Fruit fly (Drosophila melanogaster) whole organism, embryonic: Measurements from ENCODE around the gene CG17343.

ENCODE experiments used
- Atf6 ChIP-seq: fragments of 200-800 bp; sonication (Bioruptor generic); IDR thresholded peaks from 2 replicates; pipeline ENCODE4 v1.3.6; 2022; ENCODE audit warnings: missing biosample characterization, missing genetic modification characterization
- Awh ChIP-seq: fragments of 200-800 bp; sonication (Bioruptor generic); IDR thresholded peaks from 2 replicates; pipeline ENCODE4, ENCODE4 v1.3.6; 2022; ENCODE audit warnings: missing biosample characterization, missing genetic modification characterization
- BEAF-32 ChIP-seq: fragments of 200-800 bp; sonication (Bioruptor generic); optimal IDR thresholded peaks from 3 replicates; lab custom pipeline; 2017; ENCODE audit warnings: missing biosample characterization, missing genetic modification characterization, mild to moderate bottlenecking, moderate library complexity, missing genetic modification reagents
- C15 ChIP-seq: fragments of 200-800 bp; sonication (Bioruptor generic); IDR thresholded peaks from 3 replicates; pipeline ENCODE4 v1.3.6; 2022; ENCODE audit warnings: missing biosample characterization, missing genetic modification characterization
- CG10267 ChIP-seq: fragments of 200-800 bp; sonication (Bioruptor generic); optimal IDR thresholded peaks from 2 replicates; lab custom pipeline; 2018; ENCODE audit warnings: missing biosample characterization, mild to moderate bottlenecking, missing genetic modification characterization, moderate library complexity
- CG11085 ChIP-seq: fragments of 200-800 bp; sonication (Bioruptor generic); IDR thresholded peaks from 2 replicates; pipeline ENCODE4 v1.3.6; 2022; ENCODE audit warnings: missing biosample characterization, missing genetic modification characterization
- CG11093 ChIP-seq: fragments of 200-800 bp; sonication (Bioruptor generic); IDR thresholded peaks from 3 replicates; pipeline ENCODE4 v1.3.6; 2022; ENCODE audit warnings: missing biosample characterization, missing genetic modification characterization
- CG11247 ChIP-seq: fragments of 200-800 bp; sonication (Bioruptor generic); IDR thresholded peaks from 2 replicates; pipeline ENCODE4 v1.3.6; 2022; ENCODE audit warnings: missing biosample characterization, missing genetic modification characterization
- CG11504 ChIP-seq: fragments of 200-800 bp; sonication (Bioruptor generic); optimal IDR thresholded peaks from 3 replicates; lab custom pipeline; 2019; ENCODE audit warnings: missing biosample characterization, mild to moderate bottlenecking, missing genetic modification characterization, moderate library complexity
- CG12219 ChIP-seq: fragments of 200-800 bp; sonication (Bioruptor generic); optimal IDR thresholded peaks from 3 replicates; lab custom pipeline; 2018; ENCODE audit warnings: missing biosample characterization, mild to moderate bottlenecking, missing genetic modification characterization
- CG13624 ChIP-seq: fragments of 200-800 bp; sonication (Bioruptor generic); optimal IDR thresholded peaks from 2 replicates; lab custom pipeline; 2016; ENCODE audit warnings: missing biosample characterization, missing genetic modification characterization
- CG15479 ChIP-seq: fragments of 200-800 bp; sonication (Bioruptor generic); optimal IDR thresholded peaks from 3 replicates; lab custom pipeline; 2019; ENCODE audit warnings: missing biosample characterization, mild to moderate bottlenecking, missing genetic modification characterization, moderate library complexity
- CG17385 ChIP-seq: fragments of 200-800 bp; sonication (Bioruptor generic); optimal IDR thresholded peaks from 3 replicates; lab custom pipeline; 2018; ENCODE audit warnings: missing biosample characterization, mild to moderate bottlenecking, missing genetic modification characterization
- CG2889 ChIP-seq: fragments of 200-800 bp; sonication (Bioruptor generic); IDR thresholded peaks from 3 replicates; pipeline ENCODE4 v1.3.6; 2022; ENCODE audit warnings: missing biosample characterization, missing genetic modification characterization
- CG30020 ChIP-seq: fragments of 200-800 bp; optimal IDR thresholded peaks from 2 replicates; lab custom pipeline; 2019; ENCODE audit warnings: missing biosample characterization, mild to moderate bottlenecking, missing genetic modification characterization, moderate library complexity
- CG32532 ChIP-seq: fragments of 200-800 bp; sonication (Bioruptor generic); IDR thresholded peaks from 2 replicates; pipeline ENCODE4 v1.3.6; 2022; ENCODE audit warnings: missing biosample characterization, missing genetic modification characterization
- CG3281 ChIP-seq: fragments of 200-800 bp; sonication (Bioruptor generic); optimal IDR thresholded peaks from 3 replicates; lab custom pipeline; 2017; ENCODE audit warnings: missing biosample characterization, mild to moderate bottlenecking, missing genetic modification characterization
- CG4617 ChIP-seq: fragments of 200-800 bp; sonication (Bioruptor generic); optimal IDR thresholded peaks from 3 replicates; lab custom pipeline; 2016; ENCODE audit warnings: missing biosample characterization, missing genetic modification characterization, borderline replicate concordance
- CG6654 ChIP-seq: fragments of 200-800 bp; sonication (Bioruptor generic); optimal IDR thresholded peaks from 2 replicates; lab custom pipeline; 2017; ENCODE audit warnings: missing biosample characterization, mild to moderate bottlenecking, missing genetic modification characterization
- CG8290 ChIP-seq, 3 experiments: fragments of 200-800 bp; sonication (Bioruptor generic); optimal IDR thresholded peaks; 2 replicates each; lab custom pipeline; 2016 to 2019; ENCODE audit warnings: missing biosample characterization in 3 of 3, missing genetic modification characterization in 3 of 3, mild to moderate bottlenecking in 2 of 3, moderate library complexity in 1 of 3
- Chrac-16 ChIP-seq: fragments of 200-800 bp; sonication (Bioruptor generic); optimal IDR thresholded peaks from 3 replicates; lab custom pipeline; 2016; ENCODE audit warnings: missing biosample characterization, missing genetic modification characterization
- CrebB ChIP-seq: fragments of 200-800 bp; sonication (Bioruptor generic); optimal IDR thresholded peaks from 3 replicates; lab custom pipeline; 2018; ENCODE audit warnings: missing biosample characterization, mild to moderate bottlenecking, missing genetic modification characterization
- Doc3 ChIP-seq: fragments of 200-800 bp; sonication (Bioruptor generic); IDR thresholded peaks from 3 replicates; pipeline ENCODE4 v1.3.6; 2022; ENCODE audit warnings: missing biosample characterization, missing genetic modification characterization; ENCODE audit not compliant: partially characterized antibody
- Ets65A ChIP-seq: fragments of 200-800 bp; sonication (Bioruptor generic); peaks from one replicate; lab custom pipeline; 2016; ENCODE audit warnings: missing biosample characterization, missing genetic modification characterization
- HLH4C ChIP-seq: fragments of 200-800 bp; sonication (Bioruptor generic); IDR thresholded peaks from 3 replicates; pipeline ENCODE4 v1.3.6; 2022; ENCODE audit warnings: missing biosample characterization, missing genetic modification characterization; ENCODE audit not compliant: partially characterized antibody
- MESR4 ChIP-seq: fragments of 200-800 bp; sonication (Bioruptor generic); optimal IDR thresholded peaks from 2 replicates; lab custom pipeline; 2018; ENCODE audit warnings: missing biosample characterization, mild to moderate bottlenecking, missing genetic modification characterization, moderate library complexity
- Opbp ChIP-seq: fragments of 200-800 bp; sonication (Bioruptor generic); IDR thresholded peaks from 3 replicates; pipeline ENCODE4 v1.3.6; 2022; ENCODE audit warnings: missing biosample characterization, missing genetic modification characterization; ENCODE audit not compliant: partially characterized antibody
- Pdp1 ChIP-seq, 2 experiments: fragments of 200-800 bp; sonication (Bioruptor generic); optimal IDR thresholded peaks; 3 replicates each; lab custom pipeline; 2016; ENCODE audit warnings: missing biosample characterization in 2 of 2, missing genetic modification characterization in 2 of 2, mild to moderate bottlenecking in 1 of 2, moderate library complexity in 1 of 2
- Rx ChIP-seq: fragments of 200-800 bp; sonication (Bioruptor generic); IDR thresholded peaks from 2 replicates; pipeline ENCODE4 v1.3.6; 2022; ENCODE audit warnings: missing biosample characterization, missing genetic modification characterization
- Sin3A ChIP-seq: fragments of >200 bp; optimal IDR thresholded peaks from 2 replicates; lab custom pipeline; 2018
- Vsx1 ChIP-seq: fragments of 200-800 bp; sonication (Bioruptor generic); optimal IDR thresholded peaks from 2 replicates; lab custom pipeline; 2017; ENCODE audit warnings: missing biosample characterization, mild to moderate bottlenecking, missing genetic modification characterization, missing genetic modification reagents
- Xrp1 ChIP-seq: fragments of 200-800 bp; sonication (Bioruptor generic); IDR thresholded peaks from 2 replicates; pipeline ENCODE4 v1.3.6; 2022; ENCODE audit warnings: missing biosample characterization, missing genetic modification characterization
- YL-1 ChIP-seq: fragments of 200-800 bp; sonication (Bioruptor generic); optimal IDR thresholded peaks from 3 replicates; lab custom pipeline; 2017; ENCODE audit warnings: missing biosample characterization, mild to moderate bottlenecking, missing genetic modification characterization
- abd-A ChIP-seq: fragments of 200-800 bp; sonication (Bioruptor generic); optimal IDR thresholded peaks from 3 replicates; lab custom pipeline; 2019; ENCODE audit warnings: missing biosample characterization, mild to moderate bottlenecking, missing genetic modification characterization, moderate library complexity
- chm ChIP-seq: fragments of 200-800 bp; sonication (Bioruptor generic); IDR thresholded peaks from 2 replicates; pipeline ENCODE4 v1.3.6; 2022; ENCODE audit warnings: missing biosample characterization, missing genetic modification characterization
- gfzf ChIP-seq: fragments of 200-800 bp; sonication (Bioruptor generic); optimal IDR thresholded peaks from 2 replicates; lab custom pipeline; 2016; ENCODE audit warnings: missing biosample characterization, mild to moderate bottlenecking, missing genetic modification characterization, moderate library complexity
- hth ChIP-seq: fragments of >200 bp; optimal IDR thresholded peaks from 2 replicates; lab custom pipeline; 2017; ENCODE audit warnings: inconsistent platforms
- jigr1 ChIP-seq: fragments of 200-800 bp; sonication (Bioruptor generic); IDR thresholded peaks from 3 replicates; pipeline ENCODE4 v1.3.6; 2022; ENCODE audit warnings: missing biosample characterization, missing genetic modification characterization
- mld ChIP-seq: fragments of 200-800 bp; sonication (Bioruptor generic); IDR thresholded peaks from 3 replicates; pipeline ENCODE4 v1.3.6; 2022; ENCODE audit warnings: missing biosample characterization, missing genetic modification characterization; ENCODE audit not compliant: partially characterized antibody
- pfk ChIP-seq: fragments of 200-800 bp; sonication (Bioruptor generic); optimal IDR thresholded peaks from 2 replicates; lab custom pipeline; 2018; ENCODE audit warnings: missing biosample characterization, mild to moderate bottlenecking, missing genetic modification characterization, moderate library complexity
- rib ChIP-seq: fragments of 200-800 bp; sonication (Bioruptor generic); IDR thresholded peaks from 2 replicates; pipeline ENCODE4 v1.3.6; 2022; ENCODE audit warnings: missing biosample characterization, missing genetic modification characterization
- salm ChIP-seq: fragments of 200-800 bp; sonication (Bioruptor generic); optimal IDR thresholded peaks from 2 replicates; lab custom pipeline; 2018; ENCODE audit warnings: missing biosample characterization, mild to moderate bottlenecking, missing genetic modification characterization
- scrt ChIP-seq: fragments of 200-800 bp; sonication (Bioruptor generic); optimal IDR thresholded peaks from 2 replicates; lab custom pipeline; 2018; ENCODE audit warnings: missing biosample characterization, mild to moderate bottlenecking, missing genetic modification characterization, moderate library complexity
- slbo ChIP-seq: fragments of 200-800 bp; sonication (Bioruptor generic); IDR thresholded peaks from 2 replicates; pipeline ENCODE4 v1.3.6; 2022; ENCODE audit warnings: missing biosample characterization, missing genetic modification characterization
- sna ChIP-seq: fragments of 200-800 bp; sonication (Bioruptor generic); IDR thresholded peaks from 2 replicates; pipeline ENCODE4 v1.3.6; 2022; ENCODE audit warnings: missing biosample characterization, missing genetic modification characterization; ENCODE audit not compliant: partially characterized antibody
- tna ChIP-seq: fragments of 200-800 bp; sonication (Bioruptor generic); IDR thresholded peaks from 2 replicates; pipeline ENCODE4 v1.3.6; 2022; ENCODE audit warnings: missing biosample characterization, missing genetic modification characterization; ENCODE audit not compliant: partially characterized antibody
- unpg ChIP-seq: fragments of 200-800 bp; sonication (Bioruptor generic); optimal IDR thresholded peaks from 3 replicates; lab custom pipeline; 2018; ENCODE audit warnings: missing biosample characterization, mild to moderate bottlenecking, missing genetic modification characterization, moderate library complexity
- vnd ChIP-seq: fragments of 200-800 bp; sonication (Bioruptor generic); IDR thresholded peaks from 3 replicates; pipeline ENCODE4 v1.3.6; 2022; ENCODE audit warnings: missing biosample characterization, missing genetic modification characterization; ENCODE audit not compliant: partially characterized antibody
- yki ChIP-seq: fragments of >200 bp; optimal IDR thresholded peaks from 3 replicates; lab custom pipeline; 2018

CG17343 gene

dm6 chr2L:19034213-19034929 lies 30.4 kb upstream of the CG17343 start, which contains the start of the genes mib2 and CG31800:
Gene mib2 (plus strand): TSS chr2L:19034444.
Gene CG31800 (minus strand): TSS chr2L:19034576.
- no peak for TF ChIP-seq Atf6 (GFP tag; lab: Robert Waterston, UW)
- peak; percentile 20; the same call in 1 of the 2 replicates for TF ChIP-seq slbo
- peak in 1 of 2 experiments; percentile 77 for TF ChIP-seq Pdp1 (GFP tag; optimal IDR thresholded peaks at IDR 0.05; lab: Kevin White, UChicago)
- TF ChIP-seq CG17385 (GFP tag; lab: Kevin White, UChicago), result peak; percentile 95
- TF ChIP-seq Sin3A, result peak; percentile 12
- no peak for TF ChIP-seq CG32532
- peak; percentile 74 for TF ChIP-seq abd-A (tag; lab: Kevin White, UChicago)
- TF ChIP-seq CG3281 (GFP tag; lab: Kevin White, UChicago), result peak; percentile 5
- no peak for TF ChIP-seq rib (GFP tag; lab: Robert Waterston, UW)
- TF ChIP-seq CG4617, result peak; percentile 90
- peak; percentile 89 for TF ChIP-seq HLH4C (GFP tag; lab: Robert Waterston, UW)
- peak; percentile 29 for TF ChIP-seq CG8290 (GFP tag; optimal IDR thresholded peaks at IDR 0.05; lab: Kevin White, UChicago)
- peak in 1 of 2 experiments; percentile 49 for TF ChIP-seq CG8290 (tag; optimal IDR thresholded peaks at IDR 0.05; lab: Kevin White, UChicago)
- no peak for TF ChIP-seq Vsx1 (GFP tag; lab: Kevin White, UChicago)
- TF ChIP-seq CG11504 (tag; lab: Kevin White, UChicago), result peak; percentile 23
- TF ChIP-seq MESR4 (GFP tag; lab: Kevin White, UChicago), result peak; percentile 79
- no peak for TF ChIP-seq CG12219 (GFP tag; lab: Kevin White, UChicago)
- peak; percentile 84 for TF ChIP-seq BEAF-32 (GFP tag; lab: Kevin White, UChicago)
- no peak for TF ChIP-seq CG11247 (GFP tag; lab: Robert Waterston, UW)
- no peak for TF ChIP-seq Chrac-16 (GFP tag; lab: Kevin White, UChicago)
- no peak for TF ChIP-seq CG13624
- peak; percentile 48 for TF ChIP-seq Ets65A (GFP tag; lab: Kevin White, UChicago)
- TF ChIP-seq Opbp (GFP tag; lab: Robert Waterston, UW), result peak; percentile 86; the same call in 2 of the 3 replicates
- TF ChIP-seq gfzf (GFP tag; lab: Kevin White, UChicago), result peak; percentile 22
- TF ChIP-seq hth (lab: Kevin White, UChicago), result no peak
- TF ChIP-seq vnd (GFP tag; lab: Robert Waterston, UW), result peak; percentile 77
- TF ChIP-seq CG30020, result peak; percentile 39
- TF ChIP-seq Doc3 (GFP tag; lab: Robert Waterston, UW), result peak; percentile 76; the same call in 2 of the 3 replicates
- no peak for TF ChIP-seq yki (lab: Kevin White, UChicago)
- TF ChIP-seq tna (GFP tag; lab: Robert Waterston, UW), result peak; percentile 69
- TF ChIP-seq unpg, result no peak
- no peak for TF ChIP-seq Awh (GFP tag; lab: Robert Waterston, UW)
- TF ChIP-seq CG15479 (GFP tag; lab: Kevin White, UChicago), result no peak
- no peak; the same call in 2 of the 3 replicates for TF ChIP-seq jigr1 (GFP tag; lab: Robert Waterston, UW)
- no peak for TF ChIP-seq CG11085 (GFP tag; lab: Robert Waterston, UW)
- no peak for TF ChIP-seq salm (tag; lab: Kevin White, UChicago)
- no peak for TF ChIP-seq Xrp1 (GFP tag; lab: Robert Waterston, UW)
- TF ChIP-seq chm (GFP tag; lab: Robert Waterston, UW), result 0 out of 2 replicates have a peak, but pooled peaks have one; percentile 38
- TF ChIP-seq YL-1 (GFP tag; lab: Kevin White, UChicago), result peak; percentile 59
- peak; percentile 17 for TF ChIP-seq scrt
- peak; percentile 16 for TF ChIP-seq CG10267 (tag; lab: Kevin White, UChicago)
- no peak for TF ChIP-seq C15 (GFP tag; lab: Robert Waterston, UW)
- no peak for TF ChIP-seq CG11093 (GFP tag; lab: Robert Waterston, UW)
- TF ChIP-seq mld (GFP tag; lab: Robert Waterston, UW), result peak; percentile 84
- TF ChIP-seq CG6654 (GFP tag; lab: Kevin White, UChicago), result no peak
- TF ChIP-seq CrebB (tag; lab: Kevin White, UChicago), result no peak
- TF ChIP-seq CG2889 (GFP tag; lab: Robert Waterston, UW), result no peak
- peak; percentile 83 for TF ChIP-seq sna (GFP tag; lab: Robert Waterston, UW)
- no peak for TF ChIP-seq pfk (GFP tag; lab: Kevin White, UChicago)
- TF ChIP-seq Rx (GFP tag; lab: Robert Waterston, UW), result no peak
